Worm (Caenorhabditis elegans): ENCODE results near the gene nstp-3.

The nstp-3 gene

DNA sequence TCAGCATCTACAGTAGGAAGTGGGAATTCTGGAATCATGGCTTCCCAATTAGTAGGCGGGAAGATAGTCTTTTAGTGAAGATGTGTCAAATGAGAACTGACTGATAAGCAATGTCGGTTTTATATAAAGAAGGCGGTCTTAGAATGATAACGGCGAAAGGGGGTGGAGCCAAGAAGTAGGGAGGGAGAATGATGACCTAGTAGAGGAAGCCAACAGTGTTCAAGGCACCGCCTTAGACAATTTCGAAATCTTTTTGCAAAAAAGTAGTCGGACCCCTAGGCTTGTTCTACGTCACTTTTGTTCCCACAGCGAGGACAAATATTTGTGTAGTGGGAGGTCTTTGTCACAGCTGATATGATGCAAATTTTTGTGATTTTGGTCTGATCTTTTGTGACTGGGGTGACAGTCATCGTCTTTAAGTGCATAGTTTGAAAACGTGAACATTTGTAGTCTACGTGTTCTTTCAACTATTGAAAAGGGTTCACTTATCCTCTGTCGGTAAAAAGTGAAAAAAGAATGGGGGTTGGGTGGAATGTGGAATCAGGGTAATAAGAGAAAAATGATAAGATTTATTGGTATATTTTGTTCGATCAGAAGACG, 15.1 kb upstream of the nstp-3 start, which contains the start of gene ZC250.4 (continued):
- no peak for TF ChIP-seq ceh-20 (GFP tag; IDR thresholded peaks at IDR 0.05)
- peak; percentile 54; the same call in 1 of the 2 replicates for TF ChIP-seq dmd-6 (GFP tag; IDR thresholded peaks at IDR 0.05)
- peak in 1 of 2 experiments; percentile 14 for TF ChIP-seq unc-62 (GFP tag; optimal IDR thresholded peaks at IDR 0.05 in 1 of 2)
- no peak for TF ChIP-seq unc-62 (tag; optimal IDR thresholded peaks at IDR 0.05)
- peak; percentile 41 for TF ChIP-seq dve-1 (tag; optimal IDR thresholded peaks at IDR 0.05; ENCODE audit: insufficient read depth)
- TF ChIP-seq hlh-11 (tag; optimal IDR thresholded peaks at IDR 0.05) = peak; percentile 50
- TF ChIP-seq F44E2.7 (GFP tag; IDR thresholded peaks at IDR 0.05) = no peak
- no peak for TF ChIP-seq lin-29 (GFP tag; IDR thresholded peaks at IDR 0.05)
- TF ChIP-seq mes-2 (tag; optimal IDR thresholded peaks at IDR 0.05; ENCODE audit: poor library complexity, severe bottlenecking) = peak; percentile 20
- no peak for TF ChIP-seq zfp-2 (tag; optimal IDR thresholded peaks at IDR 0.05)
- no peak for TF ChIP-seq skn-1 (tag; optimal IDR thresholded peaks at IDR 0.05)

DNA sequence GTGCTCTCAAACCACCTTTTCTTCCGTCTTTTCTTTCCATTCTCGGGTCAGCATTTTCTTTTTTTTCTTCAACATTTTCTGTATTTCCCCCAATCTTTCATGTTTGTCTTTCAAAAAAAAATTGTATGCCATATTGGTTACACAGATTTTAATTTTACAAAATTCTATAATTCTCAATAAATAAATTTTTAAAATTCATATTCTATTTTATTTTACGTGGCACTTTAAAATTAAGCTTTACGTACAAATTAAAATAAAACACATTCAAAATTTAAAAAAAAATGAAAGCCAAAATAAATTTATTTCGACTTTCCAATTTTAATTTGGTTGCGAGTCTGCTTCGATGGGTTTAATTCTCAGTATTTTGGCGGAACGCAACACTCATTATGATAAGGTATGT, 7.4 kb upstream of the nstp-3 start, which contains the start of gene ZC250.5:
ZC250.5 (plus strand) TSS at position 301 of the 400 bp plus-strand sequence.
- TF ChIP-seq nhr-102 (tag; optimal IDR thresholded peaks at IDR 0.05) = no peak
- no peak for TF ChIP-seq unc-39 (tag; optimal IDR thresholded peaks at IDR 0.05)
- TF ChIP-seq unc-62 (GFP tag; optimal IDR thresholded peaks at IDR 0.05 in 1 of 2) = no peak
- no peak for TF ChIP-seq unc-62 (tag; optimal IDR thresholded peaks at IDR 0.05)
- no peak for TF ChIP-seq lin-13 (GFP tag; optimal IDR thresholded peaks at IDR 0.05)
- TF ChIP-seq saeg-2 (GFP tag; IDR thresholded peaks at IDR 0.05) = no peak
- no peak for TF ChIP-seq Y48G9A.11 (GFP tag; IDR thresholded peaks at IDR 0.05)
- no peak for TF ChIP-seq gei-8 (GFP tag; optimal IDR thresholded peaks at IDR 0.05)
- TF ChIP-seq D1046.2 (GFP tag; IDR thresholded peaks at IDR 0.05) = no peak
- no peak for TF ChIP-seq ceh-44 (GFP tag; IDR thresholded peaks at IDR 0.05)
- no peak for TF ChIP-seq egl-43 (GFP tag; IDR thresholded peaks at IDR 0.05)
- no peak for TF ChIP-seq daf-19 (GFP tag; conservative IDR thresholded peaks at IDR 0.05)
- TF ChIP-seq Y75B8A.6 (GFP tag; IDR thresholded peaks at IDR 0.05) = no peak

DNA sequence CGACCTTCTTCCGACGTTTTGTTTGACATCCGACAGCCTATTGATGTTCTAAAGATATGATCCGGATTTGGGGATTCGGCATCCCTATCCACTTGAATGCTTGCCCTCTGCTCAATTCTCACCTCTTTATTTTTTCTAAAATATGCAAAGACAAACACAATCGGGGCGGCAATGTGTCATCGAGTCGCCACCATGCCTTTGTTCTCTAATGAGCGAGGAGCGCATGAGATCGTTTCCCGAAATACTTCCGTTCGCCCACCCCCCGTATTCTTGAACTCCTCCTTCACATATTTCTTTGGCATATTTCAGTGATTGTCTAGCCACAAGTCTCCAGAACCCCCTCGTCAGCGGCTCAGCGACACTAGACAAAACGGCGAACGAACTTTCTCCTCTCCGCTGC, 1.3 kb upstream of the nstp-3 start, which contains the start of gene cyn-17:
cyn-17 (plus strand) TSS at position 301 of the 400 bp plus-strand sequence.
- TF ChIP-seq F37D6.2 (tag; optimal IDR thresholded peaks at IDR 0.05) = no peak
- TF ChIP-seq spr-3 (GFP tag; optimal IDR thresholded peaks at IDR 0.05) = no peak
- TF ChIP-seq madf-5 (GFP tag; IDR thresholded peaks at IDR 0.05) = no peak
- no peak for TF ChIP-seq mes-2 (tag; optimal IDR thresholded peaks at IDR 0.05; ENCODE audit: poor library complexity, severe bottlenecking)
- TF ChIP-seq ctbp-1 (GFP tag; IDR thresholded peaks at IDR 0.05) = no peak
- no peak for TF ChIP-seq madf-9 (GFP tag; conservative IDR thresholded peaks at IDR 0.05)
- no peak for TF ChIP-seq nhr-48 (tag; optimal IDR thresholded peaks at IDR 0.05)
- TF ChIP-seq egl-43 (GFP tag; IDR thresholded peaks at IDR 0.05) = no peak
- TF ChIP-seq nhr-6 (tag; optimal IDR thresholded peaks at IDR 0.05) = no peak

DNA sequence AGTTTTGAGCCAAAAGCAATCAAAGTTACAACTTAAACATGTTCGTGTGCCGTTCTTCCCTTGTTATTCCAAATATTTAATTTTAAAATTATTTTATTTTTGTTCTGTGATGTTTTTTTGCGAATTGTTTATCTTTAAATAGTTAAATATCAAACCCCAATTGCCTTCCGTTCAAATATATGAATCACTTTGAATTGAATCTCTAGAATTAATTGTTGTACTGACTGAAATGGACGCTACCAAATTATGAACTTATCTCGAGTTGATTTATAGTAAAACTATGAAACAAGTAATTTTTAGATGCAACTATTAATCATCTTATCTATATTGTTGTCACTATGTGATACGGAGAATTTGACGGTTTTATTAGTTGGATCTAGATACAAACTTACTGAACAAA, 6.0 kb downstream of the nstp-3 start, which contains the start of gene ZC250.2:
ZC250.2 (plus strand) TSS at position 301 of the 400 bp plus-strand sequence.
- TF ChIP-seq lsy-2 (tag; optimal IDR thresholded peaks at IDR 0.05) (no peak), madf-9 (GFP tag; conservative IDR thresholded peaks at IDR 0.05) (no peak), pha-4 (GFP tag; IDR thresholded peaks at IDR 0.05) (no peak), pha-4 (tag; optimal IDR thresholded peaks at IDR 0.05) (no peak), vab-7 (GFP tag; IDR thresholded peaks at IDR 0.05) (no peak), R02D3.7 (tag; optimal IDR thresholded peaks at IDR 0.05) (no peak), hlh-30 (tag; optimal IDR thresholded peaks at IDR 0.05; ENCODE audit: insufficient read depth) (no peak), ceh-62 (tag; optimal IDR thresholded peaks at IDR 0.05) (no peak), ceh-44 (GFP tag; IDR thresholded peaks at IDR 0.05) (no peak), Y5F2A.4 (GFP tag; optimal IDR thresholded peaks at IDR 0.05) (no peak), nhr-41 (GFP tag; IDR thresholded peaks at IDR 0.05) (no peak), lim-7 (GFP tag; IDR thresholded peaks at IDR 0.05) (no peak), snpc-4 (tag; optimal IDR thresholded peaks at IDR 0.05) (no peak), unc-130 (GFP tag; optimal IDR thresholded peaks at IDR 0.05) (no peak)

Data from whole organism, L4 larva.